Worm (Caenorhabditis elegans) whole organism, L3 larva: Measurements from ENCODE around the gene ncap-1.

ENCODE experiments used
- aly-2 ChIP-seq: fragments of 150-350 bp; optimal IDR thresholded peaks from 2 replicates; lab custom pipeline; 2014; ENCODE audit warnings: missing biosample characterization, missing genetic modification characterization
- elt-3 ChIP-seq, 3 experiments: fragments of 150-350 bp in 1 of 3; sonication (generic microtip) in 2 of 3; optimal IDR thresholded peaks; 2 replicates in 2 of 3; 4 replicates in 1 of 3; lab custom pipeline; 2014 to 2017; ENCODE audit warnings: missing biosample characterization in 3 of 3, missing genetic modification characterization in 3 of 3

DNA sequence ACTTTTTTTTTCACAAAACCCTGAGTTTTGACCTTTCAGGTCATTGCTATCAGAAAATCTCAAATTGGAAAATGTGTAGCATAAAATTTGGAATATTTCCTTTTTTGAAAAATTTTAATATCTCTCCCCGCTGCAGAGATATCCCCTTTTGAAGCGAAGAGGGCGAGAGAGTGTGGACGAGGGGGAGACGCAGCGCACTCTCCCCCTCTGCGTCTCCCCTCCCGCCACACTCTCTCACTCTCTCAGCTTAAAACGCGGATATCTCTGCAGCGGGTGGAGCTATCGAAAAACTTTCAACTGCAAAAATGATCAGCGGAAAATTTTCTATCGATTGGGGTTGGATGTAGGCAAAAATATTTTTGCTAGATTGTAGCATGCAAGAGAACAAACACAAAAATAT lies 3.7 kb upstream of the ncap-1 start:
- no peak for TF ChIP-seq elt-3 (tag; optimal IDR thresholded peaks at IDR 0.05; lab: Kevin White, UChicago)
- no peak for TF ChIP-seq aly-2 (tag; lab: Kevin White, UChicago)
